Worm (Caenorhabditis elegans) whole organism, L3 larva: ENCODE data around the gene nhr-87.

Experiments
- ceh-82 ChIP-seq: fragments of 150-350 bp; optimal IDR thresholded peaks from 2 replicates; lab custom pipeline; 2014; ENCODE audit warnings: missing biosample characterization, missing genetic modification characterization
- lin-15B ChIP-seq: fragments of 150-350 bp; optimal IDR thresholded peaks from 2 replicates; lab custom pipeline; 2014; ENCODE audit warnings: missing biosample characterization, missing genetic modification characterization
- mdl-1 ChIP-seq: fragments of 150-350 bp; optimal IDR thresholded peaks from 2 replicates; lab custom pipeline; 2014; ENCODE audit warnings: missing biosample characterization, missing genetic modification characterization
- nhr-12 ChIP-seq: fragments of 150-350 bp; optimal IDR thresholded peaks from 2 replicates; lab custom pipeline; 2014; ENCODE audit warnings: missing biosample characterization, missing genetic modification characterization
- pqm-1 ChIP-seq: fragments of 150-350 bp; optimal IDR thresholded peaks from 2 replicates; lab custom pipeline; 2017; ENCODE audit warnings: missing biosample characterization, missing genetic modification characterization, inconsistent platforms
- ztf-11 ChIP-seq: fragments of 150-350 bp; optimal IDR thresholded peaks from 2 replicates; lab custom pipeline; 2014; ENCODE audit warnings: missing biosample characterization, missing genetic modification characterization

DNA sequence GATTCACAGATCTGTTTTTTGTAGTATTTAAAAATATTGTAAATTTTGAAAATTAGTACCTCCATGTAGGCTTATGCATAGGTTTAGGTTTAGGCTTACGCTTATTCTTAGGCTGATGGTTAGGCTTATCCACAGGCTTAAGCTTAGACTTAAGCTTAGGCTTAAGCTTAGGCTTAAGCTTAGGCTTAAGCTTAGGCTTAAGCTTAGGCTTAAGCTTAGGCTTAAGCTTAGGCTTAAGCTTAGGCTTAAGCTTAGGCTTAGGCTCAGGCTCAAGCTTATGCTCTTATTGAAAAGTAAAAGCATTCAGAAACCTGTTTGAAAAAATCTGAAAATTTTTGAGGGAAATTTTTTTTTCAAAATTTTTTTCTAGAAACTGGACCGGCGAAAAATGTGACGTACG is 8.8 kb downstream of the nhr-87 start:
- TF ChIP-seq pqm-1 (tag; lab: Kevin White, UChicago), result no peak
- no peak for TF ChIP-seq lin-15B
- TF ChIP-seq ztf-11, result no peak
- no peak for TF ChIP-seq nhr-12 (tag; lab: Kevin White, UChicago)
- TF ChIP-seq ceh-82 (tag; lab: Kevin White, UChicago), result no peak
- TF ChIP-seq mdl-1, result no peak
